Fruit fly (Drosophila melanogaster): ENCODE measurements around the gene SpdS.

DNA sequence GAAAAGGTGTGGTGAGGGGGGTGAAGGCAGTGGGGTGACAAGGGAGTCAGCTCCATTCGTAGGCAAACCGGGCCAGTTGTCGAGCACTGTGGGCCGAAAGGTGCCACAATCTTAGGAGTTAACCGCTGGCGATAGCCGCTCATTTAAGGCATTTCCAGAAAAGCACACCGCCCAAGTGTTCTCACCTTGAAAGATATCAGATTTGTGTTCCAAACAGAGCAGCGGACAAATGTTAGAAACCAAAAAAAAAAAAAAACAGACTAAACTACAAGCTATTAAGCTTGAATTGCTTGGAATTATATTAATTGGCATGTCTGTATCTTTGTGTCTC, 37.2 kb upstream of the SpdS start:
- TF ChIP-seq cnc (optimal IDR thresholded peaks at IDR 0.05) (no peak), CG11617 (GFP tag; optimal IDR thresholded peaks at IDR 0.05) (no peak), Hr96 (GFP tag; optimal IDR thresholded peaks at IDR 0.05) (no peak), Mnt (GFP tag; optimal IDR thresholded peaks at IDR 0.05) (no peak), CG14711 (tag; optimal IDR thresholded peaks at IDR 0.05) (no peak), tj (GFP tag; optimal IDR thresholded peaks at IDR 0.05) (no peak), CG12768 (GFP tag; optimal IDR thresholded peaks at IDR 0.05) (no peak), bab1 (GFP tag; optimal IDR thresholded peaks at IDR 0.05) (no peak)

All from whole organism, adult.